Fruit fly (Drosophila melanogaster) whole organism, wandering third instar larva: ENCODE results near the gene CG6565.

Source experiments
- Abd-B ChIP-seq: fragments of >200 bp; optimal IDR thresholded peaks from 2 replicates; lab custom pipeline; 2017; ENCODE audit warnings: missing biosample characterization, missing genetic modification characterization
- CG32264 ChIP-seq: fragments of 200-800 bp; sonication (Bioruptor generic); optimal IDR thresholded peaks from 2 replicates; lab custom pipeline; 2016; ENCODE audit warnings: missing biosample characterization, missing genetic modification characterization
- CG9705 ChIP-seq: fragments of 200-800 bp; sonication (Bioruptor generic); optimal IDR thresholded peaks from 2 replicates; lab custom pipeline; 2018; ENCODE audit warnings: missing biosample characterization, mild to moderate bottlenecking, missing genetic modification characterization
- CrebA ChIP-seq: fragments of 200-800 bp; sonication (Bioruptor generic); optimal IDR thresholded peaks from 2 replicates; lab custom pipeline; 2016; ENCODE audit warnings: missing biosample characterization, mild to moderate bottlenecking, missing genetic modification characterization, borderline replicate concordance
- Dfd ChIP-seq: fragments of >200 bp; optimal IDR thresholded peaks from 2 replicates; lab custom pipeline; 2017; ENCODE audit warnings: missing biosample characterization, missing genetic modification characterization
- Dif ChIP-seq: fragments of 200-275, 200-300 bp; sonication (Bioruptor generic); optimal IDR thresholded peaks from 2 replicates; lab custom pipeline; 2018; ENCODE audit warnings: missing biosample characterization, missing genetic modification characterization; ENCODE audit not compliant: partially characterized antibody
- GATAd ChIP-seq: sonication (Bioruptor generic); optimal IDR thresholded peaks from 2 replicates; lab custom pipeline; 2016; ENCODE audit warnings: missing biosample characterization, missing genetic modification characterization
- HLH106 ChIP-seq: fragments of 200-800 bp; optimal IDR thresholded peaks from 3 replicates; lab custom pipeline; 2019; ENCODE audit warnings: missing biosample characterization, mild to moderate bottlenecking, missing genetic modification characterization, moderate library complexity
- Hnf4 ChIP-seq: fragments of 200-800 bp; sonication (Bioruptor generic); optimal IDR thresholded peaks from 2 replicates; lab custom pipeline; 2016; ENCODE audit warnings: missing biosample characterization, mild to moderate bottlenecking, missing genetic modification characterization
- Hr78 ChIP-seq: fragments of >200 bp; optimal IDR thresholded peaks from 2 replicates; lab custom pipeline; 2017; ENCODE audit warnings: missing biosample characterization, missing genetic modification characterization
- Hr83 ChIP-seq: fragments of 200-300 bp; sonication (Bioruptor generic); optimal IDR thresholded peaks from 2 replicates; lab custom pipeline; 2016; ENCODE audit warnings: missing biosample characterization, mild to moderate bottlenecking, missing genetic modification characterization, moderate library complexity; ENCODE audit not compliant: poor library complexity, severe bottlenecking
- Jra ChIP-seq: sonication (Bioruptor generic); optimal IDR thresholded peaks from 2 replicates; lab custom pipeline; 2016; ENCODE audit warnings: missing biosample characterization, missing genetic modification characterization
- Myc ChIP-seq: fragments of >200 bp; optimal IDR thresholded peaks from 2 replicates; lab custom pipeline; 2017
- N ChIP-seq: fragments of >200 bp; optimal IDR thresholded peaks from 2 replicates; lab custom pipeline; 2018; ENCODE audit warnings: missing biosample characterization, missing external identifiers, missing genetic modification characterization
- OdsH ChIP-seq: fragments of 200-800 bp; sonication (Bioruptor generic); optimal IDR thresholded peaks from 2 replicates; lab custom pipeline; 2016; ENCODE audit warnings: missing biosample characterization, mild to moderate bottlenecking, missing genetic modification characterization
- Rel ChIP-seq, 2 experiments: fragments of 200-800 bp; sonication (Bioruptor generic) in 1 of 2; optimal IDR thresholded peaks; 2 replicates in 1 of 2; 3 replicates in 1 of 2; lab custom pipeline; 2016 to 2019; ENCODE audit warnings: mild to moderate bottlenecking in 2 of 2, missing biosample characterization in 2 of 2, missing genetic modification characterization in 2 of 2, moderate library complexity in 1 of 2
- Sp1 ChIP-seq: fragments of 200-800 bp; sonication (Bioruptor generic); optimal IDR thresholded peaks from 3 replicates; lab custom pipeline; 2019; ENCODE audit warnings: missing biosample characterization, mild to moderate bottlenecking, missing genetic modification characterization, moderate library complexity
- Vsx2 ChIP-seq: fragments of 200-300, 225-300 bp; sonication (Bioruptor generic); optimal IDR thresholded peaks from 2 replicates; lab custom pipeline; 2018; ENCODE audit warnings: missing biosample characterization, missing genetic modification characterization; ENCODE audit not compliant: partially characterized antibody
- br ChIP-seq: fragments of 200-800 bp; sonication (Bioruptor generic); optimal IDR thresholded peaks from 2 replicates; lab custom pipeline; 2016; ENCODE audit warnings: missing biosample characterization, missing genetic modification characterization
- brk ChIP-seq: fragments of 200-800 bp; sonication (Bioruptor generic); optimal IDR thresholded peaks from 2 replicates; lab custom pipeline; 2016; ENCODE audit warnings: missing biosample characterization, mild to moderate bottlenecking, missing genetic modification characterization
- dl ChIP-seq, 2 experiments: fragments of 175-275, 200-275 bp in 1 of 2; fragments of 200-275 bp in 1 of 2; sonication (Bioruptor generic); optimal IDR thresholded peaks; lab custom pipeline; 2018; ENCODE audit warnings: mild to moderate bottlenecking in 2 of 2, missing biosample characterization in 2 of 2, missing genetic modification characterization in 2 of 2, moderate library complexity in 2 of 2; ENCODE audit not compliant: partially characterized antibody in 2 of 2, insufficient read depth in 1 of 2
- dmrt93B ChIP-seq: fragments of 200-800 bp; sonication (Bioruptor generic); optimal IDR thresholded peaks from 2 replicates; lab custom pipeline; 2018; ENCODE audit warnings: missing biosample characterization, mild to moderate bottlenecking, missing genetic modification characterization
- dsf ChIP-seq: sonication (Bioruptor generic); optimal IDR thresholded peaks from 2 replicates; lab custom pipeline; 2016; ENCODE audit warnings: missing biosample characterization, missing genetic modification characterization, borderline replicate concordance
- ey ChIP-seq: fragments of 200-800 bp; sonication (Bioruptor generic); optimal IDR thresholded peaks from 2 replicates; lab custom pipeline; 2016; ENCODE audit warnings: missing biosample characterization, missing genetic modification characterization
- foxo ChIP-seq, 2 experiments: fragments of 200-800 bp; sonication (Bioruptor generic); optimal IDR thresholded peaks; 2 replicates in 1 of 2; 3 replicates in 1 of 2; lab custom pipeline; 2016 to 2017; ENCODE audit warnings: missing biosample characterization in 2 of 2, missing genetic modification characterization in 2 of 2
- fru ChIP-seq: fragments of 200-800 bp; sonication (Bioruptor generic); optimal IDR thresholded peaks from 3 replicates; lab custom pipeline; 2016; ENCODE audit warnings: missing biosample characterization, mild to moderate bottlenecking, missing genetic modification characterization
- h ChIP-seq: fragments of 200-800 bp; sonication (Bioruptor generic); optimal IDR thresholded peaks from 3 replicates; lab custom pipeline; 2016; ENCODE audit warnings: missing biosample characterization, mild to moderate bottlenecking, missing genetic modification characterization
- lola ChIP-seq: fragments of >200 bp; optimal IDR thresholded peaks from 2 replicates; lab custom pipeline; 2017; ENCODE audit warnings: missing biosample characterization, missing genetic modification characterization
- pan ChIP-seq: fragments of >200 bp; optimal IDR thresholded peaks from 2 replicates; lab custom pipeline; 2017
- psq ChIP-seq: fragments of 200-800 bp; sonication (Bioruptor generic); optimal IDR thresholded peaks from 3 replicates; lab custom pipeline; 2017; ENCODE audit warnings: missing biosample characterization, mild to moderate bottlenecking, missing genetic modification characterization, moderate library complexity
- rgr ChIP-seq: fragments of 200-800 bp; sonication (Bioruptor generic); optimal IDR thresholded peaks from 3 replicates; lab custom pipeline; 2016; ENCODE audit warnings: missing biosample characterization, mild to moderate bottlenecking, missing genetic modification characterization
- sage ChIP-seq: fragments of 200-800 bp; sonication (Bioruptor generic); optimal IDR thresholded peaks from 2 replicates; lab custom pipeline; 2016; ENCODE audit warnings: missing biosample characterization, mild to moderate bottlenecking, missing genetic modification characterization
- sv ChIP-seq: fragments of 200-800 bp; sonication (Bioruptor generic); optimal IDR thresholded peaks from 3 replicates; lab custom pipeline; 2016; ENCODE audit warnings: missing biosample characterization, missing genetic modification characterization
- tai ChIP-seq: sonication (Bioruptor generic); optimal IDR thresholded peaks from 2 replicates; lab custom pipeline; 2016; ENCODE audit warnings: missing biosample characterization, missing genetic modification characterization
- usp ChIP-seq: fragments of >200 bp; optimal IDR thresholded peaks from 2 replicates; lab custom pipeline; 2017; ENCODE audit warnings: missing biosample characterization, missing genetic modification characterization
- woc ChIP-seq: sonication (Bioruptor generic); optimal IDR thresholded peaks from 2 replicates; lab custom pipeline; 2016; ENCODE audit warnings: missing biosample characterization, mild to moderate bottlenecking, missing genetic modification characterization

Gene CG6565

DNA sequence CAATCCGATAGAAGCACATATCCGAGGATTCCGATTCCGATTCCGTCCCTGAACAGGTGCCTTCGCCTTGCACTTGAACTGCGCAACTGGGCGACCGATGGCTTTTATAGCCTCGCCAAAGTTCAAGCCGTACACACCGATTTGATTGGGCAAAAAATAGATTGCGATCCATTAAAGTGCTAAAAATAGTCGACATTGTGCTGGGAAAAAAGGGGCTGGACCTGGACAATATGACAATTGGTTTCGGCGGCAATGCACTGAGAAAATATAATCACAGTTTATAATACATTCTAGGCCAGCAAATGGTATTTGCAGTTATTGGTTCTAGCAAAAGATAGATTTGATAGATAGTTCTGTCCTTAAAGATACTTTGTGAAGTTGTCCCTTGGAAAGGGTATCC lies 12.4 kb upstream of the CG6565 start, which contains the start of gene CG9377:
CG9377 (minus strand) TSS at position 101 of the 400 bp plus-strand sequence.
- TF ChIP-seq OdsH (GFP tag; lab: Kevin White, UChicago) (no peak), Hr83 (GFP tag; lab: Kevin White, UChicago) (no peak), rgr (GFP tag; lab: Kevin White, UChicago) (no peak), dsf (no peak)

DNA sequence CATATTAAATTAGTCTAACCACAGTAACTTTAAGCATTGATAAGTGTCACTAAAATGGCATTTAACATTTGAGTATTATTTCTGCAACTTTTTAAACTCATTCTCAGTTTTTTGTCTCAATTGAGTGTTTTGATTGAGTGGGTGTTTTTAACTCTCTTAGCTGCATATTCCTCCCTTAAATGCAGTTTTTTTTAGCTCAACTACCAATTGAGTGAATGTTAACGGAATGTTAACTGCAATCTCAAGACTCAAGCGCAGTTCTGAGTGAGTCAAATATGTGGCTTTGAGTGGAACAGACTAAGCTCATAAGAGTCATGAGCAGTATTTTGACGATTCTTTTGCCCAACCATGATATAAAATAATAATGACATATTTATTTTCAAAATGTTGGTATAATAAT lies 10.9 kb upstream of the CG6565 start:
- TF ChIP-seq HLH106 (tag; lab: Kevin White, UChicago) (no peak), Jra (GFP tag; lab: Kevin White, UChicago) (no peak), CrebA (GFP tag; lab: Kevin White, UChicago) (no peak), Hnf4 (GFP tag; lab: Kevin White, UChicago) (no peak), Hr83 (GFP tag; lab: Kevin White, UChicago) (no peak), Hr78 (GFP tag; lab: Kevin White, UChicago) (no peak), br (GFP tag; lab: Kevin White, UChicago) (no peak), GATAd (no peak), dl (GFP tag; optimal IDR thresholded peaks at IDR 0.05; lab: Kevin White, UChicago; ENCODE audit: insufficient read depth in 1 of 2, partially characterized antibody in 2 of 2) (no peak), pan (lab: Kevin White, UChicago) (no peak), Rel (GFP tag; optimal IDR thresholded peaks at IDR 0.05; lab: Kevin White, UChicago) (no peak), Rel (tag; optimal IDR thresholded peaks at IDR 0.05; lab: Kevin White, UChicago) (no peak), brk (GFP tag; lab: Kevin White, UChicago) (no peak), CG9705 (no peak), N (GFP tag; lab: Kevin White, UChicago) (no peak), dmrt93B (GFP tag; lab: Kevin White, UChicago) (no peak), CG32264 (GFP tag; lab: Kevin White, UChicago) (no peak), usp (GFP tag; lab: Kevin White, UChicago) (no peak), Vsx2 (GFP tag; lab: Kevin White, UChicago) (no peak), Myc (lab: Kevin White, UChicago) (no peak), lola (GFP tag; lab: Kevin White, UChicago) (no peak)

DNA sequence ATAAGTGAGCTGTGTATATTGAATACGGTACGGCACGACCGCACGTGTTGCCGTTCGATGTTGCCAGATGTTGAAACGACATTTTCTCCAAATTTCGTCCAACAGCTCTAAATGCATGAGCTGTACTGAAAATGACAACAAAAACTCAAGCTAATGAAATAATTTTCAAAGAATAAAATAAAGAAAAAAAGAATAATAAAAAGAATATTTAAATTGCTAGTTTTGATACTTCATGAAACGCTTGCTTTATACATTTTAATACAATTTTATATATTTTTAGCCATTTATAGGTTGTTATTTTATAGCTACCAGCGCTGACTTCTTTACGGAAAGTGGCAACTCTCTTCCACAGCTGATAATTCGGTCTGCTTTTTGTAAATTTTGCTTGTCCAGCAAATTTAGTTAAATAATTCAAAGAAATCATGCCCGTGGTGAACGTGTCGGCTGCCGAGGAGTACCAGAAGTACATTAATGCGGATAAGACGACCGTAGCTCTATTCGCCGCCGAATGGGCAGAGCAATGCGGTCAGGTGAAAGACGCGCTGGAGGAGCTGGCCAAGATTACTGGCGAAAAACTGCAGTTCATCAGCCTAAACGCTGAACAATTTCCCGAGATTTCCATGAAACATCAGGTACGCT lies 7.6 kb upstream of the CG6565 start, which contains the start of the genes Nnp-1 and Grx3:
Nnp-1 (minus strand) TSS at position 81 of the 639 bp plus-strand sequence.
Grx3 (plus strand) TSS at position 339 of the 639 bp plus-strand sequence.
- no peak for TF ChIP-seq br (GFP tag; lab: Kevin White, UChicago)
- TF ChIP-seq CG9705 = peak; percentile 54
- TF ChIP-seq brk (GFP tag; lab: Kevin White, UChicago) = peak; percentile 35
- no peak for TF ChIP-seq Abd-B
- TF ChIP-seq ey (GFP tag; lab: Kevin White, UChicago) = peak; percentile 22
- peak; percentile 82 for TF ChIP-seq HLH106 (tag; lab: Kevin White, UChicago)
- peak in 1 of 2 experiments; percentile 62 for TF ChIP-seq foxo (GFP tag; optimal IDR thresholded peaks at IDR 0.05; lab: Kevin White, UChicago)
- TF ChIP-seq Myc (lab: Kevin White, UChicago) = peak; percentile 90
- TF ChIP-seq pan (lab: Kevin White, UChicago) = no peak
- TF ChIP-seq dmrt93B (GFP tag; lab: Kevin White, UChicago) = peak; percentile 53
- peak; percentile 24 for TF ChIP-seq sv (GFP tag; lab: Kevin White, UChicago)
- peak; percentile 46 for TF ChIP-seq woc (GFP tag; lab: Kevin White, UChicago)
- TF ChIP-seq h (GFP tag; lab: Kevin White, UChicago) = peak; percentile 1
- TF ChIP-seq Jra (GFP tag; lab: Kevin White, UChicago) = no peak
- TF ChIP-seq tai (GFP tag; lab: Kevin White, UChicago) = no peak
- peak; percentile 20 for TF ChIP-seq OdsH (GFP tag; lab: Kevin White, UChicago)
- TF ChIP-seq psq (GFP tag; lab: Kevin White, UChicago) = peak; percentile 48
- TF ChIP-seq, all 38 proteins: peak for 12

DNA sequence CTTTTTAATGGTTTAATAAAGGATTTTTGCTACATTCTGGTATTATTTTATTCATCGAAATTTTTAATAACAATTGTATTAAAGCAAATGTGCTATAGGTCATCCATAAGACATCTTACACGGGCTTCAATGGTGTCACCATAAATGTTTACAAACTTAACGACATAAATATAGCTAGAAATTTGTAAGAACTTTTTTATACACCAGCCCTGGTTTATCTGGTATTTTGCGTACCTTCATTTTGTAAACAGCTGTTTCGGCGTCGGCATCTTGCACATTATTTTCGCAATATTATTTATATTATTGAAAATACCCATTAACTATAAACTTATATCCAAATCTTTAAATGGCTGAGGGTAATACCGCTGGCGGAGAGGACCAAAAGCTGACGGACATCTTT lies 6.4 kb upstream of the CG6565 start, which contains the start of gene Tap42:
Tap42 (plus strand) TSS at position 240 of the 400 bp plus-strand sequence.
- TF ChIP-seq dsf (no peak), Dif (GFP tag; lab: Kevin White, UChicago) (no peak), brk (GFP tag; lab: Kevin White, UChicago) (peak; percentile 40), Dfd (GFP tag; lab: Kevin White, UChicago) (no peak), br (GFP tag; lab: Kevin White, UChicago) (no peak), sage (GFP tag; lab: Kevin White, UChicago) (peak; percentile 76), Myc (lab: Kevin White, UChicago) (peak; percentile 64), h (GFP tag; lab: Kevin White, UChicago) (peak; percentile 17), sv (GFP tag; lab: Kevin White, UChicago) (peak; percentile 31), CG32264 (GFP tag; lab: Kevin White, UChicago) (no peak), woc (GFP tag; lab: Kevin White, UChicago) (peak; percentile 52), fru (GFP tag; lab: Kevin White, UChicago) (peak; percentile 3), foxo (GFP tag; optimal IDR thresholded peaks at IDR 0.05; lab: Kevin White, UChicago) (peak in 1 of 2 experiments; percentile 29), Abd-B (no peak), pan (lab: Kevin White, UChicago) (no peak), Sp1 (GFP tag; lab: Kevin White, UChicago) (peak; percentile 14), N (GFP tag; lab: Kevin White, UChicago) (no peak)
